Fruit fly (Drosophila melanogaster): Measurements from ENCODE around the gene alt.

alt gene

DNA sequence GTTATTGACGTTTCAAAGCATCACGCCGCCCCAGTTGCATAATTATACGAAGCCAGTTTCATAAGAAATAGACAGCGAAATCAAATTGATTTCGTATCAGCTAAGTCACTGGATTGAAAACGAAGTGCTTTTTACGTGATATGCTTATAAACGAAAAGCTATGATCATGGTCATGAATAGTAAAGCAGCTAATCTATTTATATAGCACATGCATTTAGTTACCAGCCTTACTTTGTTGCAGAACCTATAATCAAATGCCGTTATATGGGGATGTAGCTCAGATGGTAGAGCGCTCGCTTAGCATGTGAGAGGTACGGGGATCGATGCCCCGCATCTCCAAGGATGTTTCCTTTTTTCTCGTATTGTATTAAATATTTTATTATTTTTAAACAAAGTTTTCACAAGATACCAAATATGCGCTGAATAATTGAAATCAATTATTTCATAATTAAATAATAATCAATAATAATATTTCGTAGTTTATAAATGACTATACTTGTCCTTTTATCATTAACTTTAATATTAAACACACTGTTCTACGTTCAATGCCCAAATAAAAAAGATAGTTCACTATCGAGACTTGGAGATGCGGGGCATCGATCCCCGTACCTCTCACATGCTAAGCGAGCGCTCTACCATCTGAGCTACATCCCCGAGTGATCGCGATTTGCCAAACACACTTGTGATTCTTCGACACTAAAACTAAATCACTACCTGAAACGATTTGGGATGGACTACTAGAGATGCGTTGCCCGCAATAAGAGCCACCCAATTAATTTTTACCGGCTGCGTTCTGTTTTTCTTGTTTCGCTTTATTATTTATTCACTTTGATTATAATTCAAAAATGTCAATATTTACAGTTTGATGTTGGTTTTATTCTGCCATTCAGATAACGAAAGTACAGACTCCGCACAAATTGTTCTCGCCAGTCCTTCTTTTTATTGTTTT, 35.9 kb downstream of the alt start:
- no peak for TF ChIP-seq noc (tag; optimal IDR thresholded peaks at IDR 0.05)

DNA sequence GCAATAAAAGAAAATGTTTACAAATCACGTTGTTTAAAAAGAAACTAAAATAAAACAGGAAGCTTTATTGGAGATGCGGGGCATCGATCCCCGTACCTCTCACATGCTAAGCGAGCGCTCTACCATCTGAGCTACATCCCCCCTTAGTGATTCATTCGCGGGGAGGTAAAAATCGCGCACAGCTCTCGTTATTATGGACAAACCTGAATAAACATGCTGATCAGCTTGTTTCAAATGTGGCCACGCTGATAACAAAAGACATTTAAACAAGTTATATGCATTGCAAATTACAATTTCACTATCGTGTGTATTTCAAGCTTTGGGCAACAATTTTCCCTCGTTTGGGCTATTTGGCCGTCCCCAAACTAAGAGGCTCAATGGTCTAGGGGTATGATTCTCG, 37.1 kb downstream of the alt start:
- no peak for TF ChIP-seq noc (tag; optimal IDR thresholded peaks at IDR 0.05)

DNA sequence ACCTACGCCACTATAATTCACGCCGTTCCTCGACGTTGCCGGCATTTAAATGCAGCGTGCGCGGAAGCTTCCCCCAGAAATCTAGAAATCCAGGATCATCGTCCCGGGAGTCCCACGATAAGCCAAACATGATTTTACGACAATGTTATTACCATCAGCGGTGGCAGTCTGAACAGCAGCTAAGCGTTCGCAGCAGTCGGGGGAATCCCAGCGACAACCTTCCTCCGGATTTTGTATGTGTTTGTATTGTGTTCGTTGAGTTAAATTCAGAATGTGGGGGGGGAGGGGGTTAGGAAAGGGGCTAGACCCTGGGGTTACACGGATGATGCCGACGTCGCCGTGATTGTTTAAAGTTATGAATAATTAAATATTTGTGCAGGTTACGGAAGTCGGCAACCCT, 38.3 kb downstream of the alt start:
- no peak for TF ChIP-seq noc (tag; optimal IDR thresholded peaks at IDR 0.05)

DNA sequence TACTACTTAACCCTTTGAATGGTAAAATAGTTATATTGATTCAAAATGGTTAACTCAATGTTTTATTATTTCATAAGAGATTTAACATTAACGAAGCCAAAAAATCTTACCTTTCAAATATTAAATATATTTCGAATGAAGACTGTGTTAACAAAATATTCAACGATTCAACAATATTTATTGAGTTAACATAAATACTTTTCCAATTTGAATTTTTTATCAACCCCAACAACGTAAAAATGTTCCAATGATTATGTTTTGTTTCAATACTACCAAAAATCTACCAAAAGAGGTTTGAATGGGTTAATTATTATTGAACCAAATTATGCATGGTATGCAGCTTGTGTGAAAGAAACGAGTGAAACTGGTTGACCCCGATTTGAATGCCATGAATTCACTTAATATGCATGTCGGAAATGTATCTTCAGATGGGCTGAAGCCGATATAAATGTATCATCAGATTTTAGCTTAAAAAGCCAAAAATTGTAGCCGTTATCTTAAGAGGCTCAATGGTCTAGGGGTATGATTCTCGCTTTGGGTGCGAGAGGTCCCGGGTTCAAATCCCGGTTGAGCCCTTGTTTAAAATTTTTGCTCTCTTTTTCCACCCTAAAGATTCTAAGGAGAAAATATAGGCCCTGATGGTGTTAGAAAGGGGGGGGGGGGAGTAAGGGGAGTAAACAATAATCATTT, 51.0 kb downstream of the alt start:
- TF ChIP-seq noc (tag; optimal IDR thresholded peaks at IDR 0.05) = no peak

DNA sequence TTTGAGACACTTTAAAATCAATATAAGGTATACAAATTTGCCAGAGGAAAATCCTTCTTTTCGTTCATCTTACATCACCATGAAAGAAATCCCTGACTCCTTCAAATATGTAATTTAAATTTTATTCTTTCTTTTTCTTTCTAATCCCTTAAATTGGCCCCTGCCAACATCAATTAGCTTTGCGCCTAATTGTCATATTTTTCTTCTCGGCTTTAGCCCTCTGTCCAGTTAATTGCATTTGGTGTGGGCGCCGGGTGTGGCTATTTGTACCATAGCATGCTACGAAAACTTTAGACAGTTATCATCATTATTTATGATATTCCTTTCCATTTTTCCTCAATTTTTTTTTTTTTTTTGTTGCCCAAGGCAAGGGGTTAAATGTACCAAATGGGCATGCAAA, 51.9 kb downstream of the alt start, which contains the start of gene CG43175:
Gene CG43175 (plus strand): TSS at position 301 of the 400 bp plus-strand sequence.
- no peak for TF ChIP-seq noc (tag; optimal IDR thresholded peaks at IDR 0.05)

DNA sequence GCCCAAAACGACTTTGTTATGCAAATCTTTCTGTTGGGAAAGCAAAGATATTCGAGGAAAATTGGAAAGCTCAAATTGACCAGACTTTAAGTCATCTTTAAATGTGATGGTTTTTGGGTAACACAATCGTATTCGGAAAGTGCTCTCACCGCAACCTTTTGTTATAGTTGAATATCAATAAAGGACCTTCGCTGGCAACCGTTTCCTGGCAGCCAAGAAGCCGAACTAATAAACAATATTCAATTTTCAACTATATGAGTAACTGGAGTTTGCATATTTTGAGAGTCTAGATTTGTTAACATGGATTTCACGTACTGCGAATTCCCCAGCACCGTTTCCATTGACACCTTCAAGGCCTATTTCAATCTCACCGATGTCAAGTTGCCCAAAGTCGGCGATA, 55.5 kb downstream of the alt start, which contains the start of gene CG14325:
Gene CG14325 (plus strand): TSS at position 301 of the 400 bp plus-strand sequence.
- no peak for TF ChIP-seq noc (tag; optimal IDR thresholded peaks at IDR 0.05)

DNA sequence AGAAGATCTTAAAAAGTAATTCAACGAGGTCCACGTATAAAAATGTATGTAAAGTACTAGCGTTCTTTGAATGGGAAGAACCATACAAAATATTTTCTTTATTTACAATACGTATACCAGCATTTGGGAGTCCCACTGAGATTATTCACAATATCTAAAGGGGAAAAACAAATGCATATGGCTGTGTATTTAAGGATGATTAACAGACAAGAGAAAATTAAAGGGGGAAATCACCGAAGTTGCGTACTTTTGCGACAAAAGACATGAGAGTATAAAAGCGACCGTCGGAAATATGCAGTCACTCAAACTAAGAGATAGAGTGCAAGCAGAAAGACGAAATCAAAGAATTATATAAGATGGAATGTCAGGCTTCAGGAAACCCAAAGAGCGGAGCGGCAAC, 57.3 kb downstream of the alt start, which contains the start of gene AttD:
Gene AttD (plus strand): TSS at position 301 of the 400 bp plus-strand sequence.
- no peak for TF ChIP-seq noc (tag; optimal IDR thresholded peaks at IDR 0.05)

DNA sequence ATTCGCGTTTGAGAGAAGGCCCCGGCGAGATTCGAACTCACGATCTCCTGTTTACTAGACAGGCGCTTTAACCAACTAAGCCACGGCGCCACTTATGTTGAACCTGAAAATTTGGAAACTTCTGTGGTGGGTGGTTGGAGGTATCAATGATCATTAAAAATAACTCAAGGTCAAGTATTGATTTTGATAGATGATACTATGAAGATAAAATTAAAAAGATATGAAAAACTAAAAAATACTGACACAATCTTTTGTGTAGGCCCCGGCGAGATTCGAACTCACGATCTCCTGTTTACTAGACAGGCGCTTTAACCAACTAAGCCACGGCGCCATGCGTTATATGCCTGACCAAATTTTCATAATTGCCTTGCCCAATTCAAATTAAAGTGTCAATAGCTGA, 57.8 kb downstream of the alt start:
- TF ChIP-seq noc (tag; optimal IDR thresholded peaks at IDR 0.05) = no peak
